Worm (Caenorhabditis elegans): ENCODE measurements around the gene nac-2.

Gene nac-2

DNA sequence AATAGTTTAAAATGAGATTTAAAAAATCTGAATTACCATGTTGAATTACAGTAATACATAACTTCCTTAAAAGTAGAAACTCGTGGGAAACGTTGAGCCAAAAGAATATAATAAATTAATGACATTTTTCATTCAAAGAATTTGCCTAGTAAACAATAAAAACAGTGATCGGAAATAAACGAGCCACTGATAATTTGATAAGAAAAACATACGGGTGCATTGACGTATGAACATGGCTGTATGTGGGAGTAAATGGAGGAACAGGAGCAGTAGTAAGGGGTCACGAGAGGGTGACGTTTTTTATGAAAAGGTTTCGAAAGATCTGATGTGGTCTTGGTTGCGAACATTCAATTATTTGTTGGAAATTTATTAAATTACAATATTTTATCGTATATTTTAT lies 12.3 kb downstream of the nac-2 start (continued):
- no peak for TF ChIP-seq duxl-1 (tag; optimal IDR thresholded peaks at IDR 0.05; ENCODE audit: poor library complexity)
- no peak for TF ChIP-seq nhr-10 (tag; optimal IDR thresholded peaks at IDR 0.05)
- TF ChIP-seq mxl-2 (GFP tag; conservative IDR thresholded peaks at IDR 0.05), result no peak
- TF ChIP-seq egl-43 (GFP tag; IDR thresholded peaks at IDR 0.05), result no peak
- TF ChIP-seq lin-38 (GFP tag; IDR thresholded peaks at IDR 0.05), result no peak
- no peak for TF ChIP-seq mxl-3 (GFP tag; optimal IDR thresholded peaks at IDR 0.05)
- no peak for TF ChIP-seq unc-62 (GFP tag; optimal IDR thresholded peaks at IDR 0.05 in 1 of 2)
- no peak for TF ChIP-seq unc-62 (tag; optimal IDR thresholded peaks at IDR 0.05)
- TF ChIP-seq hlh-30 (tag; optimal IDR thresholded peaks at IDR 0.05; ENCODE audit: insufficient read depth), result peak; percentile 10
- TF ChIP-seq Y48G9A.11 (GFP tag; IDR thresholded peaks at IDR 0.05), result no peak
- TF ChIP-seq daf-19 (GFP tag; conservative IDR thresholded peaks at IDR 0.05), result no peak
- no peak for TF ChIP-seq Y75B8A.6 (GFP tag; IDR thresholded peaks at IDR 0.05)
- no peak for TF ChIP-seq nhr-42 (GFP tag; IDR thresholded peaks at IDR 0.05)
- no peak for TF ChIP-seq zfp-3 (GFP tag; conservative IDR thresholded peaks at IDR 0.05)
- no peak for TF ChIP-seq nhr-41 (GFP tag; IDR thresholded peaks at IDR 0.05)
- TF ChIP-seq dve-1 (tag; optimal IDR thresholded peaks at IDR 0.05; ENCODE audit: insufficient read depth), result peak; percentile 15
- no peak for TF ChIP-seq T20F7.1 (GFP tag; optimal IDR thresholded peaks at IDR 0.05)
- TF ChIP-seq F10B5.3 (tag; optimal IDR thresholded peaks at IDR 0.05), result no peak
- TF ChIP-seq lin-15B (tag; optimal IDR thresholded peaks at IDR 0.05), result no peak
- no peak for TF ChIP-seq daf-16 (GFP tag; optimal IDR thresholded peaks at IDR 0.05)
- peak; percentile 61 for TF ChIP-seq daf-16 (tag; optimal IDR thresholded peaks at IDR 0.05)
- peak; percentile 54 for TF ChIP-seq pqm-1 (tag; optimal IDR thresholded peaks at IDR 0.05)
- TF ChIP-seq ztf-7 (tag; optimal IDR thresholded peaks at IDR 0.05), result no peak
- no peak for TF ChIP-seq ama-1 (optimal IDR thresholded peaks at IDR 0.05)

DNA sequence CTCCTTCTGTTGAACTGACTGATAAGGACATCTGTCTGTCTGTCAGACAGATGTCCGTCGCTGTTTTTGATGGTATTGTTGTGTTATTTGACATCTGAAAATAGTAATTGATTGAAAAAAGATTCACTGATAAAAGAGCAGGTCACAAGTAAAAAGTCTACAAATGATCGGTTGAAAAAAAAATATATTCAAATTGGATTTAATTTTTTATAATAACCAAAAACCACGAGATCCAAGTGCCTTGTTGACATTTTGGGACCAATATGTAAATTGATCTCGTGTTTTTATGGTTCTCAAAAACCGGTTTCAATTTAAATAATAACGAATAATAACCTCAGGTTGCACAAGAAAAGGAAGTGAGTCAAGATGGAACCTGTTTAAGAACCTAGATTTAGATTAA lies 16.1 kb downstream of the nac-2 start, which contains the start of gene F59B2.13:
TSS of gene F59B2.13 (minus strand) at position 101 of the 400 bp plus-strand sequence.
- TF ChIP-seq skn-1 (tag; optimal IDR thresholded peaks at IDR 0.05) (no peak), dve-1 (tag; optimal IDR thresholded peaks at IDR 0.05; ENCODE audit: insufficient read depth) (no peak), mep-1 (tag; optimal IDR thresholded peaks at IDR 0.05) (no peak), F44E2.7 (GFP tag; IDR thresholded peaks at IDR 0.05) (no peak), snpc-1.2 (GFP tag; IDR thresholded peaks at IDR 0.05) (no peak), mxl-2 (GFP tag; conservative IDR thresholded peaks at IDR 0.05) (no peak), Y48G9A.11 (GFP tag; IDR thresholded peaks at IDR 0.05) (no peak), gei-8 (GFP tag; optimal IDR thresholded peaks at IDR 0.05) (no peak), snpc-4 (tag; optimal IDR thresholded peaks at IDR 0.05) (no peak)

DNA sequence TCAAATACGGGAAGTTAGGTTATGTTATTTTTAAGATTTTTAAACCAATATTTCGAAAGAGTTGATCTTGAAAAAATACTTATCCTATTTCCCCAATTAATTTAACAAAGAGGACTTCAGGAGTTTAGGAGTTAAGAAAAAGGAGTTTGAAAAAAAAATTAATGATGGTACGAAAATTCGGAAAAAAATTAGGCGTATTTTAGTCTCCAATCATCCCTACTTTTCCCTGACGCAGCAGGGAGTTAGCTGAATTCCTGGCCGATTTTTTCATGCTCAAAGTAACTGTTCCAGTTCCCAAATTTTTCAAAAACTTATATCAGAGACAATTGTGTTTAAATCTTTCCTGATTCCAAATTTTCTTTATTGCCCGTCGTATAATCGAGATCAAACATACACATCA lies 19.5 kb downstream of the nac-2 start:
- peak in 1 of 2 experiments; percentile 92 for TF ChIP-seq unc-62 (GFP tag; optimal IDR thresholded peaks at IDR 0.05 in 1 of 2)
- TF ChIP-seq unc-62 (tag; optimal IDR thresholded peaks at IDR 0.05), result no peak
- TF ChIP-seq Y105C5A.15 (GFP tag; IDR thresholded peaks at IDR 0.05), result no peak

DNA sequence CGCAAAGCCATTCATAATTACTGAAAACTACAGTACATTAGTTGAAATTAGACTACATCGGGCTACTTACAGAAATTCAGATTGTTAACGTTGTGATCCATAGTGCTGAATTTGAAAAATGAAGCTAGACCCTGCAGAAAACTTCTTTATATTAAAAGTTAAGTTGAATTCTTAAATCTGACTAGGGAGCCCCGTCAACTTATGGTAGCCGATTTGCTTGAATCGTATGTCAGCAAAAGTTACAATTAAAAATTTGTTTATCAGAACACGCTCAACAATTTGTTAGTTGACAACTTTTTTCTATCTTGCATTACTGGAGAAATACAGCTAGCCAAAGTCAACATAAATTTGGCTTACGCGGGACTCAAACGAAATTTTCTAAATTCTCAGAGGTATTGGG lies 20.6 kb downstream of the nac-2 start, which contains the start of gene F59B2.14:
TSS of gene F59B2.14 (minus strand) at position 101 of the 400 bp plus-strand sequence.
- no peak for TF ChIP-seq nhr-77 (tag; optimal IDR thresholded peaks at IDR 0.05)
- no peak for TF ChIP-seq nhr-237 (tag; optimal IDR thresholded peaks at IDR 0.05)
- TF ChIP-seq spr-1 (tag; optimal IDR thresholded peaks at IDR 0.05), result no peak
- TF ChIP-seq ztf-7 (tag; optimal IDR thresholded peaks at IDR 0.05), result no peak
- TF ChIP-seq D1046.2 (GFP tag; IDR thresholded peaks at IDR 0.05), result no peak
- no peak for TF ChIP-seq tra-1 (GFP tag; IDR thresholded peaks at IDR 0.05)
- no peak for TF ChIP-seq nhr-76 (tag; optimal IDR thresholded peaks at IDR 0.05)
